Worm (Caenorhabditis elegans): ENCODE data around the gene clec-49.

clec-49 gene

DNA sequence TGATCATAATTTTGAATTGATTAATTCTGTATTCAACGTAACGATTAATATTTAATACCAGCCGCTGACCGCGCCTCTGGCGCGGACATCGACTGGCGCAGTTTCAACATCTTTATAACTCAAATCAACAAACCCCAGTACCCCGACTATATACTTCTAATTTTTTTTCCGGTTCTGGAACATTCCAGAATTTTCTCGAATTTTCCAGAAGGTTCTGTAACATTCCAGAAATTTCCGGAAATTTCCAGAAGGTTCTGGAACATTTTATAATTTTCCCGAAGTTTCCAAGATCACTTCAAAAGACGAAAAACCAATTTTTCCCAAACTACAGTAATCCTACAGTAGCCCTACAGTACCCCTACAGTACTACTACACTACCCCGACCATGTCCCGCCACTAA lies 28.2 kb upstream of the clec-49 start:
- TF ChIP-seq fos-1 (tag; optimal IDR thresholded peaks at IDR 0.05) (no peak), nhr-77 (tag; optimal IDR thresholded peaks at IDR 0.05) (no peak), egl-5 (tag; optimal IDR thresholded peaks at IDR 0.05) (no peak), nhr-11 (tag; optimal IDR thresholded peaks at IDR 0.05) (no peak), nhr-12 (tag; optimal IDR thresholded peaks at IDR 0.05) (no peak), pha-4 (tag; optimal IDR thresholded peaks at IDR 0.05) (no peak), mml-1 (tag; optimal IDR thresholded peaks at IDR 0.05) (no peak), ceh-16 (tag; optimal IDR thresholded peaks at IDR 0.05) (no peak), unc-62 (GFP tag; optimal IDR thresholded peaks at IDR 0.05) (no peak), tbx-2 (tag; optimal IDR thresholded peaks at IDR 0.05) (no peak), nhr-43 (tag; optimal IDR thresholded peaks at IDR 0.05; ENCODE audit: poor library complexity, severe bottlenecking) (no peak)

DNA sequence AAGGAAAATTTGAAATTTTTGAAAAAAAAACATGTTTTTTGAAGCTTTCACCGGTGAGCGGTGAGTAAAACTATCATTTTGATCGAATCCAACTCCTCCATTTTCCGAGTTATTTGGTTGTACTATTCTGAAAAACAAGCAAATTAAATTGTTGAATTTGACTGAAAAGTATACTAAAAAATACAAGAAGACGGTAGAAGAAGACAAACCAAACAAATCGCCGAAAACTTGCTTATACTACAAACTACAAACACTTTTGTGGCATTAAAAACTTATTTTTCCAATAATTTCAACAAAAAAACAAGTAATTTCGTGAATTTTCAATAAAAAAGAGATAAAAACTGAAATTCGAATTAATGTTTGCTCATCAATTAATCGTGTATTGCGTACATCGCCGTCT lies 27.6 kb upstream of the clec-49 start, which contains the start of gene fbxa-194:
Gene fbxa-194 (minus strand): TSS at position 101 of the 400 bp plus-strand sequence.
- TF ChIP-seq jun-1 (tag; optimal IDR thresholded peaks at IDR 0.05), result no peak
- TF ChIP-seq lsy-12 (tag; optimal IDR thresholded peaks at IDR 0.05), result no peak
- no peak for TF ChIP-seq sea-2 (GFP tag; optimal IDR thresholded peaks at IDR 0.05)
- no peak for TF ChIP-seq ceh-9 (tag; optimal IDR thresholded peaks at IDR 0.05)
- TF ChIP-seq elt-1 (tag; optimal IDR thresholded peaks at IDR 0.05), result no peak
- no peak for TF ChIP-seq elt-2 (tag; optimal IDR thresholded peaks at IDR 0.05)
- no peak for TF ChIP-seq egl-27 (tag; optimal IDR thresholded peaks at IDR 0.05)
- no peak for TF ChIP-seq nhr-23 (tag; optimal IDR thresholded peaks at IDR 0.05)
- no peak for TF ChIP-seq ceh-82 (tag; optimal IDR thresholded peaks at IDR 0.05)
- no peak for TF ChIP-seq lin-15B (tag; optimal IDR thresholded peaks at IDR 0.05)

DNA sequence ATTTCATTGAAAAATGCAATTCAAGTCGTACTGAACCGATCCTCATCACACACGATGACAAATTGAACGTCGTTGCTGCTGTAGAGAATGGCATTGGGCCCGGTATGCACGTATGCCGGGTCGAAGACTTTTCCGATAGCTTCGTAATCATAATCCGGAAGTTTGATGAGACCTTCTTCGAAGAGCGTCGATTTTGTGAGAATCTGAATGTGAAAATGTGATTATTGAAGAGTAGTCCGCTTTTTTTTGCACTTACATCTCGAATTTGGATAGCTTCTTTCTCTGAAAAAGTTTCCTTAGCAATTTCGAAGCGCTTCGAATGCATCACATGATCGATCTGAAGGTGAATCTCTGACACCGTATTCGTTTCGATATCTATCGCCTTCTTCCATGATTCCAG lies 26.2 kb upstream of the clec-49 start, which contains the start of gene fbxa-118:
Gene fbxa-118 (minus strand): TSS at position 101 of the 400 bp plus-strand sequence.
- TF ChIP-seq zag-1 (tag; optimal IDR thresholded peaks at IDR 0.05) (no peak), nhr-23 (tag; optimal IDR thresholded peaks at IDR 0.05) (no peak), nhr-11 (tag; optimal IDR thresholded peaks at IDR 0.05) (no peak), elt-1 (tag; optimal IDR thresholded peaks at IDR 0.05) (no peak), pha-4 (tag; optimal IDR thresholded peaks at IDR 0.05) (no peak), mdl-1 (tag; optimal IDR thresholded peaks at IDR 0.05) (no peak), ZK546.5 (tag; optimal IDR thresholded peaks at IDR 0.05) (no peak), daf-12 (tag; optimal IDR thresholded peaks at IDR 0.05) (no peak), ztf-4 (tag; optimal IDR thresholded peaks at IDR 0.05) (no peak), hmg-11 (tag; optimal IDR thresholded peaks at IDR 0.05) (no peak)

DNA sequence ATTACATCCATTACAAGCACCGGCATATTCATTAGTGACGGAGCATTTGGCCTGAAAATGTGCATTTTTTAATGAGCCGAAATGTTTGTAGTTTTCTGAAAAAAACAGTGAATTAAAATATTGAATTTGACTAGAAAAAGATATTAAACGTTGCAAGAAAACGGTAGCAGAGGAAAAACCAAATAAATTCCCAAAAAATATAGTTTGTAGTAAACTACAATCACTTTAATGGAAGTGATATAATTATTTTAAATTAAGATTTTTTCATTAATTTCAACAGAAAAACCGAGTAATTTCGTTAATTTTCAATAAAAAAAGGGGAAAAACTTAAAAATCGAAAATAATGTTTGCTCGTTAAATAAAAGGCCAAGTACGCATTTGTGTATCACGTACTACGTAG lies 20.6 kb upstream of the clec-49 start, which contains the start of gene M162.15:
Gene M162.15 (minus strand): TSS at position 101 of the 400 bp plus-strand sequence.
- TF ChIP-seq pqm-1 (tag; optimal IDR thresholded peaks at IDR 0.05) (no peak), nhr-25 (tag; optimal IDR thresholded peaks at IDR 0.05) (no peak), unc-62 (GFP tag; optimal IDR thresholded peaks at IDR 0.05) (no peak), pha-4 (tag; optimal IDR thresholded peaks at IDR 0.05) (no peak), nhr-28 (tag; optimal IDR thresholded peaks at IDR 0.05) (no peak)

DNA sequence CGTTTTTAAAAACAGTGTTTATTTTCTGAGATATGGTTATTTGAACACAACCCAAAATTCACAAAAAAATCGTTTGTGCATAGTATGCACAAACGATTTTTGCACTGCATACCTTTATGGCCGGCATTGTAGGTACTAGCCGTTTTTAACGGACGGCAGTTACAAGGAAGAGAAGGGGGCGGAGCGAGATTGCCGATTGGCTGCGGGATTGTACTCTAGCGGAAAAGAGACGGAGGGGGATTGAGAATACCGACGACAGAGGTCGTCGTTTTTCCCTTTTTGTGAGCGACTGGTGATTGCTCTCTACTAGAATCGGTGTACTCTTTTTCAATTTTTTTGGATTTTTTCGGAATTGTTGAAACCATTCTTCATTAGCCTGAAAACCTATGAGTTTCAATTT lies 16.7 kb upstream of the clec-49 start:
- no peak for TF ChIP-seq ama-1 (optimal IDR thresholded peaks at IDR 0.05)
- TF ChIP-seq snpc-4 (tag; optimal IDR thresholded peaks at IDR 0.05), result no peak
- no peak for TF ChIP-seq ZK546.5 (tag; optimal IDR thresholded peaks at IDR 0.05)
- TF ChIP-seq fkh-10 (GFP tag; optimal IDR thresholded peaks at IDR 0.05), result no peak
- peak; percentile 62 for TF ChIP-seq nfya-1 (tag; optimal IDR thresholded peaks at IDR 0.05; ENCODE audit: insufficient read depth)
- TF ChIP-seq egl-5 (tag; optimal IDR thresholded peaks at IDR 0.05), result no peak
- TF ChIP-seq nhr-67 (tag; optimal IDR thresholded peaks at IDR 0.05), result no peak
- no peak for TF ChIP-seq jun-1 (tag; optimal IDR thresholded peaks at IDR 0.05)

DNA sequence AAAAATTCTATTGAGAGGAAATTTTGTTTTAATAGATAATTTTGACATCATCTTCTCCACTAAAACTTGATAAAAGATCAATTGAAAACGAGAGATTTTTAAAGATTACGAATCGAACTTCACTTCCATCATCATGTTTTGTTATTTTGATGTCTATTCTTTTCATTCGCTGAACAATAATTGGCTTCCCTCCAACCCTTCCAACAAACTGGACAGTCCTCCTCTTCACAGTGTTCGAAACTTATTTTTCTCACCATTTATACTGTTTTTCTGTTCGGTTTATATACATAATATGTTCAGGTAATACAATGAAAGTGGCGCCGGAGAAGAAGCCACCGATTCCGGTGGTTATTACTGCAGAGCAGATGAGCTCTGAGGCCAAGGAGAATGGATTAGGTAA lies 9.7 kb upstream of the clec-49 start, which contains the start of gene M162.5:
Gene M162.5 (plus strand): TSS at position 301 of the 400 bp plus-strand sequence.
- TF ChIP-seq nhr-11 (tag; optimal IDR thresholded peaks at IDR 0.05) (no peak), nhr-12 (tag; optimal IDR thresholded peaks at IDR 0.05) (no peak), elt-2 (tag; optimal IDR thresholded peaks at IDR 0.05) (no peak), fkh-2 (tag; optimal IDR thresholded peaks at IDR 0.05) (no peak), mml-1 (tag; optimal IDR thresholded peaks at IDR 0.05) (no peak), R02D3.7 (tag; optimal IDR thresholded peaks at IDR 0.05) (no peak), ama-1 (optimal IDR thresholded peaks at IDR 0.05) (no peak), ceh-9 (tag; optimal IDR thresholded peaks at IDR 0.05) (no peak)

Measured in whole organism, L3 larva.